Fruit fly (Drosophila melanogaster): Measurements from ENCODE around the gene rho-5.

dm6 chr2L:10331066-10331847 lies 42.4 kb downstream of the rho-5 start, which contains the start of the genes Schip1 and Cox10:
- no peak for TF ChIP-seq CTCF (optimal IDR thresholded peaks at IDR 0.05)
- TF ChIP-seq CG8478 (optimal IDR thresholded peaks at IDR 0.05), result no peak

All from S2 (cell line).